Fruit fly (Drosophila melanogaster) whole organism, wandering third instar larva: ENCODE data around the gene Spase25.

Experiments
- Abd-B ChIP-seq: fragments of >200 bp; optimal IDR thresholded peaks from 2 replicates; lab custom pipeline; 2017; ENCODE audit warnings: missing biosample characterization, missing genetic modification characterization
- CG9705 ChIP-seq: fragments of 200-800 bp; sonication (Bioruptor generic); optimal IDR thresholded peaks from 2 replicates; lab custom pipeline; 2018; ENCODE audit warnings: missing biosample characterization, mild to moderate bottlenecking, missing genetic modification characterization
- Dfd ChIP-seq: fragments of >200 bp; optimal IDR thresholded peaks from 2 replicates; lab custom pipeline; 2017; ENCODE audit warnings: missing biosample characterization, missing genetic modification characterization
- Dif ChIP-seq: fragments of 200-275, 200-300 bp; sonication (Bioruptor generic); optimal IDR thresholded peaks from 2 replicates; lab custom pipeline; 2018; ENCODE audit warnings: missing biosample characterization, missing genetic modification characterization; ENCODE audit not compliant: partially characterized antibody
- HLH106 ChIP-seq: fragments of 200-800 bp; optimal IDR thresholded peaks from 3 replicates; lab custom pipeline; 2019; ENCODE audit warnings: missing biosample characterization, mild to moderate bottlenecking, missing genetic modification characterization, moderate library complexity
- Hnf4 ChIP-seq: fragments of 200-800 bp; sonication (Bioruptor generic); optimal IDR thresholded peaks from 2 replicates; lab custom pipeline; 2016; ENCODE audit warnings: missing biosample characterization, mild to moderate bottlenecking, missing genetic modification characterization
- N ChIP-seq: fragments of >200 bp; optimal IDR thresholded peaks from 2 replicates; lab custom pipeline; 2018; ENCODE audit warnings: missing biosample characterization, missing external identifiers, missing genetic modification characterization
- OdsH ChIP-seq: fragments of 200-800 bp; sonication (Bioruptor generic); optimal IDR thresholded peaks from 2 replicates; lab custom pipeline; 2016; ENCODE audit warnings: missing biosample characterization, mild to moderate bottlenecking, missing genetic modification characterization
- Sp1 ChIP-seq: fragments of 200-800 bp; sonication (Bioruptor generic); optimal IDR thresholded peaks from 3 replicates; lab custom pipeline; 2019; ENCODE audit warnings: missing biosample characterization, mild to moderate bottlenecking, missing genetic modification characterization, moderate library complexity
- Vsx2 ChIP-seq: fragments of 200-300, 225-300 bp; sonication (Bioruptor generic); optimal IDR thresholded peaks from 2 replicates; lab custom pipeline; 2018; ENCODE audit warnings: missing biosample characterization, missing genetic modification characterization; ENCODE audit not compliant: partially characterized antibody
- dsf ChIP-seq: sonication (Bioruptor generic); optimal IDR thresholded peaks from 2 replicates; lab custom pipeline; 2016; ENCODE audit warnings: missing biosample characterization, missing genetic modification characterization, borderline replicate concordance
- ey ChIP-seq: fragments of 200-800 bp; sonication (Bioruptor generic); optimal IDR thresholded peaks from 2 replicates; lab custom pipeline; 2016; ENCODE audit warnings: missing biosample characterization, missing genetic modification characterization
- foxo ChIP-seq, 2 experiments: fragments of 200-800 bp; sonication (Bioruptor generic); optimal IDR thresholded peaks; 2 replicates in 1 of 2; 3 replicates in 1 of 2; lab custom pipeline; 2016 to 2017; ENCODE audit warnings: missing biosample characterization in 2 of 2, missing genetic modification characterization in 2 of 2
- fru ChIP-seq: fragments of 200-800 bp; sonication (Bioruptor generic); optimal IDR thresholded peaks from 3 replicates; lab custom pipeline; 2016; ENCODE audit warnings: missing biosample characterization, mild to moderate bottlenecking, missing genetic modification characterization
- h ChIP-seq: fragments of 200-800 bp; sonication (Bioruptor generic); optimal IDR thresholded peaks from 3 replicates; lab custom pipeline; 2016; ENCODE audit warnings: missing biosample characterization, mild to moderate bottlenecking, missing genetic modification characterization
- jim ChIP-seq: fragments of 175-275, 200-325 bp; sonication (Bioruptor generic); optimal IDR thresholded peaks from 2 replicates; lab custom pipeline; 2016; ENCODE audit warnings: missing biosample characterization, mild to moderate bottlenecking, missing genetic modification characterization
- pan ChIP-seq: fragments of >200 bp; optimal IDR thresholded peaks from 2 replicates; lab custom pipeline; 2017
- psq ChIP-seq: fragments of 200-800 bp; sonication (Bioruptor generic); optimal IDR thresholded peaks from 3 replicates; lab custom pipeline; 2017; ENCODE audit warnings: missing biosample characterization, mild to moderate bottlenecking, missing genetic modification characterization, moderate library complexity
- rgr ChIP-seq: fragments of 200-800 bp; sonication (Bioruptor generic); optimal IDR thresholded peaks from 3 replicates; lab custom pipeline; 2016; ENCODE audit warnings: missing biosample characterization, mild to moderate bottlenecking, missing genetic modification characterization
- sage ChIP-seq: fragments of 200-800 bp; sonication (Bioruptor generic); optimal IDR thresholded peaks from 2 replicates; lab custom pipeline; 2016; ENCODE audit warnings: missing biosample characterization, mild to moderate bottlenecking, missing genetic modification characterization
- sv ChIP-seq: fragments of 200-800 bp; sonication (Bioruptor generic); optimal IDR thresholded peaks from 3 replicates; lab custom pipeline; 2016; ENCODE audit warnings: missing biosample characterization, missing genetic modification characterization
- tai ChIP-seq: sonication (Bioruptor generic); optimal IDR thresholded peaks from 2 replicates; lab custom pipeline; 2016; ENCODE audit warnings: missing biosample characterization, missing genetic modification characterization
- usp ChIP-seq: fragments of >200 bp; optimal IDR thresholded peaks from 2 replicates; lab custom pipeline; 2017; ENCODE audit warnings: missing biosample characterization, missing genetic modification characterization

Gene Spase25

dm6 chrX:11523921-11524320, 38.9 kb downstream of the Spase25 start:
- TF ChIP-seq tai (GFP tag; lab: Kevin White, UChicago), result no peak
- TF ChIP-seq psq (GFP tag; lab: Kevin White, UChicago), result peak; percentile 68

- no peak for TF ChIP-seq OdsH (GFP tag; lab: Kevin White, UChicago)
- TF ChIP-seq Vsx2 (GFP tag; lab: Kevin White, UChicago), result peak; percentile 35
- no peak for TF ChIP-seq Hnf4
Measured at dm6 chrX:11527088-11527635, 42.1 kb downstream of the Spase25 start.

- TF ChIP-seq HLH106 (tag; lab: Kevin White, UChicago), result peak; percentile 49
- TF ChIP-seq sage (GFP tag; lab: Kevin White, UChicago), result no peak
- TF ChIP-seq Sp1 (GFP tag; lab: Kevin White, UChicago), result peak; percentile 34
- no peak for TF ChIP-seq Abd-B (GFP tag; lab: Kevin White, UChicago)
- TF ChIP-seq pan (lab: Kevin White, UChicago), result no peak
- TF ChIP-seq OdsH (GFP tag; lab: Kevin White, UChicago), result peak; percentile 3
- peak; percentile 8 for TF ChIP-seq psq (GFP tag; lab: Kevin White, UChicago)
- peak; percentile 40 for TF ChIP-seq fru
- TF ChIP-seq CG9705 (GFP tag; lab: Kevin White, UChicago), result peak; percentile 0
- TF ChIP-seq rgr (GFP tag; lab: Kevin White, UChicago), result peak; percentile 27
- peak; percentile 4 for TF ChIP-seq ey (GFP tag; lab: Kevin White, UChicago)
- TF ChIP-seq Dfd (GFP tag; lab: Kevin White, UChicago), result no peak
- peak in 1 of 2 experiments; percentile 47 for TF ChIP-seq foxo (GFP tag; optimal IDR thresholded peaks at IDR 0.05; lab: Kevin White, UChicago)
- peak; percentile 57 for TF ChIP-seq sv (GFP tag; lab: Kevin White, UChicago)
- TF ChIP-seq h, result peak; percentile 53
Measured at dm6 chrX:11528026-11528702, 43.1 kb downstream of the Spase25 start.

- TF ChIP-seq Hnf4, result no peak
- TF ChIP-seq usp (GFP tag; lab: Kevin White, UChicago), result no peak
- TF ChIP-seq Dif (GFP tag; lab: Kevin White, UChicago), result no peak
- no peak for TF ChIP-seq Sp1 (GFP tag; lab: Kevin White, UChicago)
- TF ChIP-seq OdsH (GFP tag; lab: Kevin White, UChicago), result no peak
- TF ChIP-seq rgr (GFP tag; lab: Kevin White, UChicago), result no peak
- no peak for TF ChIP-seq jim (GFP tag; lab: Kevin White, UChicago)
- TF ChIP-seq dsf (GFP tag; lab: Kevin White, UChicago), result no peak
- TF ChIP-seq N (GFP tag; lab: Kevin White, UChicago), result no peak
- no peak for TF ChIP-seq Vsx2 (GFP tag; lab: Kevin White, UChicago)
Measured at dm6 chrX:11531245-11531644, 46.2 kb downstream of the Spase25 start.
